Worm (Caenorhabditis elegans): ENCODE measurements around the gene glf-1.

glf-1 gene

ce11 chrIV:5885180-5885887 is at the start of gene glf-1:
TSS of gene glf-1 (plus strand) at chrIV:5885835.
- no peak for TF ChIP-seq dpl-1 (GFP tag; optimal IDR thresholded peaks at IDR 0.05)
- TF ChIP-seq T07F8.4 (tag; optimal IDR thresholded peaks at IDR 0.05): no peak
- no peak for TF ChIP-seq snpc-1.1 (tag; optimal IDR thresholded peaks at IDR 0.05; ENCODE audit: insufficient read depth)
- TF ChIP-seq him-1 (tag; optimal IDR thresholded peaks at IDR 0.05): no peak
- no peak for TF ChIP-seq lsy-27 (tag; optimal IDR thresholded peaks at IDR 0.05; ENCODE audit: borderline replicate concordance, insufficient read depth)
- no peak for TF ChIP-seq lin-26 (GFP tag; IDR thresholded peaks at IDR 0.05)
- no peak for TF ChIP-seq lag-1 (GFP tag; IDR thresholded peaks at IDR 0.05)
- no peak for TF ChIP-seq hlh-12 (tag; optimal IDR thresholded peaks at IDR 0.05)
- no peak for TF ChIP-seq hmg-20 (GFP tag; IDR thresholded peaks at IDR 0.05)
- no peak for TF ChIP-seq ceh-27 (GFP tag; optimal IDR thresholded peaks at IDR 0.05)
- TF ChIP-seq nfya-1 (tag; optimal IDR thresholded peaks at IDR 0.05; ENCODE audit: borderline replicate concordance, insufficient read depth): no peak
- TF ChIP-seq madf-6 (GFP tag; IDR thresholded peaks at IDR 0.05): no peak

ce11 chrIV:5839178-5839577 is 46.5 kb upstream of the glf-1 start, which contains the start of gene C06E7.2:
TSS of gene C06E7.2 (plus strand) at chrIV:5839478.
- TF ChIP-seq dpff-1 (tag; optimal IDR thresholded peaks at IDR 0.05) (no peak), attf-6 (GFP tag; IDR thresholded peaks at IDR 0.05) (no peak), ceh-40 (GFP tag; IDR thresholded peaks at IDR 0.05) (no peak), ceh-100 (GFP tag; IDR thresholded peaks at IDR 0.05) (no peak), dpl-1 (GFP tag; optimal IDR thresholded peaks at IDR 0.05) (no peak), him-1 (tag; optimal IDR thresholded peaks at IDR 0.05) (no peak), C17E4.6 (GFP tag; IDR thresholded peaks at IDR 0.05) (no peak), mes-4 (tag; optimal IDR thresholded peaks at IDR 0.05) (no peak)

ce11 chrIV:5842905-5843304 is 42.7 kb upstream of the glf-1 start:
- TF ChIP-seq dpff-1 (tag; optimal IDR thresholded peaks at IDR 0.05) (no peak), nhr-90 (tag; optimal IDR thresholded peaks at IDR 0.05) (no peak), F33H1.4 (GFP tag; IDR thresholded peaks at IDR 0.05) (no peak), hrde-1 (tag; optimal IDR thresholded peaks at IDR 0.05; ENCODE audit: borderline replicate concordance) (no peak), attf-6 (GFP tag; IDR thresholded peaks at IDR 0.05) (no peak), cebp-2 (GFP tag; IDR thresholded peaks at IDR 0.05) (0 out of 2 replicates have a peak, but pooled peaks have one; percentile 16)

ce11 chrIV:5846269-5846668 is 39.4 kb upstream of the glf-1 start, which contains the start of gene sams-4:
TSS of gene sams-4 (minus strand) at chrIV:5846369.
- no peak for TF ChIP-seq rpc-1 (optimal IDR thresholded peaks at IDR 0.05)
- TF ChIP-seq rpc-1 (tag; optimal IDR thresholded peaks at IDR 0.05): no peak
- TF ChIP-seq ccch-3 (GFP tag; optimal IDR thresholded peaks at IDR 0.05): no peak
- no peak for TF ChIP-seq lin-35 (GFP tag; optimal IDR thresholded peaks at IDR 0.05)
- TF ChIP-seq F22D6.2 (tag; optimal IDR thresholded peaks at IDR 0.05): no peak
- no peak for TF ChIP-seq akir-1 (GFP tag; optimal IDR thresholded peaks at IDR 0.05)
- no peak for TF ChIP-seq mes-4 (tag; optimal IDR thresholded peaks at IDR 0.05)
- no peak for TF ChIP-seq sea-2 (GFP tag; IDR thresholded peaks at IDR 0.05)
- no peak for TF ChIP-seq ceh-91 (GFP tag; IDR thresholded peaks at IDR 0.05)

- TF ChIP-seq die-1 (tag; optimal IDR thresholded peaks at IDR 0.05): no peak
- no peak for TF ChIP-seq B0336.3 (GFP tag; IDR thresholded peaks at IDR 0.05)
- no peak for TF ChIP-seq madf-8 (GFP tag; conservative IDR thresholded peaks at IDR 0.05)
- no peak for TF ChIP-seq ceh-27 (GFP tag; optimal IDR thresholded peaks at IDR 0.05)
- TF ChIP-seq sea-2 (GFP tag; IDR thresholded peaks at IDR 0.05): no peak
- TF ChIP-seq snpc-1.3 (tag; optimal IDR thresholded peaks at IDR 0.05; ENCODE audit: insufficient read depth): peak; percentile 57
- TF ChIP-seq ccch-3 (GFP tag; optimal IDR thresholded peaks at IDR 0.05): no peak
- no peak for TF ChIP-seq tlf-1 (GFP tag; optimal IDR thresholded peaks at IDR 0.05)
- TF ChIP-seq dox-1 (GFP tag; IDR thresholded peaks at IDR 0.05): no peak
- TF ChIP-seq D2030.7 (GFP tag; IDR thresholded peaks at IDR 0.05): 0 out of 2 replicates have a peak, but pooled peaks have one; percentile 15
- peak; percentile 15 for TF ChIP-seq tbp1 (GFP tag; optimal IDR thresholded peaks at IDR 0.05)
- TF ChIP-seq hlh-12 (tag; optimal IDR thresholded peaks at IDR 0.05): no peak
- no peak for TF ChIP-seq repo-1 (tag; optimal IDR thresholded peaks at IDR 0.05)
- TF ChIP-seq akir-1 (GFP tag; optimal IDR thresholded peaks at IDR 0.05): no peak
- TF ChIP-seq hlh-26 (GFP tag; conservative IDR thresholded peaks at IDR 0.05): no peak
Measured at ce11 chrIV:5847986-5848707, 37.5 kb upstream of the glf-1 start, which contains the start of gene sams-3. TSS of gene sams-3 (plus strand) at chrIV:5848657.
